In the genomic region with DNA sequence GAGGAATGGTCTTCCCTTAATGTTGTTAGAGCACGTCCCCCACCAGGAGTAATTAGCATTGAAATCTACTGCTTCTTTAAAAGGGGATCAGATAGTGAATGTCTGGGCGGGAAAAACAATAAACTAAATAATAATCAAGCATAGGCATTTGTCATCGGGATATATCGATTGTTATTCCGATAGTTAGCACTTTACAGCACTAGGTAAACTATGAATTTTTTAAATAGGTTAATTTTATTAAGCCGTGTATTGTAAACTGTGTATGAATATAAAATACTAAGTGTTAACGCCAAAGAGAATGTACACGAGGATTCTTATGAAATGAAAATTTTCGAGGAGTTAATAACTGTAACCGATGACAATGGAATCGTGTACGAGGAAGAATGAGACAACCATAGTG, we compare ENCODE assay signal across 2 fruit fly cellular contexts.
TF ChIP-seq lines count a peak whose summit lies in the region.

No protein-coding gene starts in this region.

- TF ChIP-seq CTCF in whole organism, embryonic (GFP tag; optimal IDR thresholded peaks at IDR 0.05; lab: Kevin White, UChicago): no peak

TF ChIP-seq in whole organism, adult, 20 proteins besides CTCF, POLR2A, EP300 and RAD21:
- TF ChIP-seq tj (GFP tag; optimal IDR thresholded peaks at IDR 0.05; lab: Kevin White, UChicago) (no peak), kay (GFP tag; lab: Kevin White, UChicago; ENCODE audit: borderline replicate concordance) (peak; percentile 2)

TF ChIP-seq in whole organism, embryonic, 481 proteins besides CTCF, POLR2A, EP300 and RAD21:
- TF ChIP-seq knrl (GFP tag; IDR thresholded peaks at IDR 0.05; lab: Robert Waterston, UW; ENCODE audit: partially characterized antibody) (peak; percentile 24; the same call in 1 of the 3 replicates), lmd (GFP tag; IDR thresholded peaks at IDR 0.05; lab: Robert Waterston, UW) (no peak), CG17328 (GFP tag; IDR thresholded peaks at IDR 0.05; lab: Robert Waterston, UW) (no peak), dati (GFP tag; IDR thresholded peaks at IDR 0.05; lab: Robert Waterston, UW) (no peak), CG13287 (GFP tag; IDR thresholded peaks at IDR 0.05; lab: Robert Waterston, UW; ENCODE audit: partially characterized antibody) (peak; percentile 35; the same call in 1 of the 2 replicates), Dp (GFP tag; optimal IDR thresholded peaks at IDR 0.05; lab: Kevin White, UChicago) (peak; percentile 20), Kr (GFP tag; optimal IDR thresholded peaks at IDR 0.05; lab: Kevin White, UChicago) (no peak), CG8290 (GFP tag; optimal IDR thresholded peaks at IDR 0.05; lab: Kevin White, UChicago) (peak; percentile 3), CG8290 (tag; optimal IDR thresholded peaks at IDR 0.05; lab: Kevin White, UChicago) (peak in 1 of 2 experiments; percentile 39), ems (GFP tag; optimal IDR thresholded peaks at IDR 0.05; lab: Kevin White, UChicago) (no peak), dimm (GFP tag; IDR thresholded peaks at IDR 0.05; lab: Robert Waterston, UW) (no peak), CG10959 (GFP tag; IDR thresholded peaks at IDR 0.05; lab: Robert Waterston, UW) (no peak), run (tag; optimal IDR thresholded peaks at IDR 0.05; lab: Kevin White, UChicago) (no peak), Sry-δ (GFP tag; optimal IDR thresholded peaks at IDR 0.05; lab: Kevin White, UChicago) (peak; percentile 23), BEAF-32 (GFP tag; optimal IDR thresholded peaks at IDR 0.05; lab: Kevin White, UChicago) (peak; percentile 55), CG18262 (tag; optimal IDR thresholded peaks at IDR 0.05; lab: Kevin White, UChicago) (no peak), CG30020 (tag; optimal IDR thresholded peaks at IDR 0.05; lab: Kevin White, UChicago) (peak; percentile 80), Dip3 (GFP tag; optimal IDR thresholded peaks at IDR 0.05; lab: Kevin White, UChicago) (no peak), ato (GFP tag; IDR thresholded peaks at IDR 0.05; lab: Robert Waterston, UW; ENCODE audit: partially characterized antibody) (no peak), da (GFP tag; optimal IDR thresholded peaks at IDR 0.05; lab: Kevin White, UChicago) (no peak), Doc3 (GFP tag; IDR thresholded peaks at IDR 0.05; lab: Robert Waterston, UW; ENCODE audit: partially characterized antibody) (0 out of 3 replicates have a peak, but pooled peaks have one; percentile 33), Scr (GFP tag; IDR thresholded peaks at IDR 0.05; lab: Robert Waterston, UW; ENCODE audit: partially characterized antibody) (peak; percentile 62), Opbp (GFP tag; IDR thresholded peaks at IDR 0.05; lab: Robert Waterston, UW; ENCODE audit: partially characterized antibody) (0 out of 3 replicates have a peak, but pooled peaks have one; percentile 32), CG12391 (tag; optimal IDR thresholded peaks at IDR 0.05; lab: Kevin White, UChicago) (no peak), CG9797 (GFP tag; optimal IDR thresholded peaks at IDR 0.05; lab: Kevin White, UChicago) (no peak), tap (tag; optimal IDR thresholded peaks at IDR 0.05; lab: Kevin White, UChicago) (no peak), CG16813 (GFP tag; IDR thresholded peaks at IDR 0.05; lab: Robert Waterston, UW; ENCODE audit: partially characterized antibody) (peak; percentile 58), nmo (GFP tag; optimal IDR thresholded peaks at IDR 0.05; lab: Kevin White, UChicago) (peak; percentile 17), CG10267 (tag; optimal IDR thresholded peaks at IDR 0.05; lab: Kevin White, UChicago) (peak; percentile 52), CG33213 (GFP tag; optimal IDR thresholded peaks at IDR 0.05; lab: Kevin White, UChicago) (peak; percentile 0), gro (GFP tag; optimal IDR thresholded peaks at IDR 0.05; lab: Kevin White, UChicago) (no peak), Dll (GFP tag; IDR thresholded peaks at IDR 0.05; lab: Robert Waterston, UW; ENCODE audit: partially characterized antibody) (peak; percentile 59; the same call in 1 of the 4 replicates), bbx (GFP tag; IDR thresholded peaks at IDR 0.05; lab: Robert Waterston, UW; ENCODE audit: partially characterized antibody) (no peak), vnd (GFP tag; IDR thresholded peaks at IDR 0.05; lab: Robert Waterston, UW; ENCODE audit: partially characterized antibody) (0 out of 3 replicates have a peak, but pooled peaks have one; percentile 41), CG12299 (tag; optimal IDR thresholded peaks at IDR 0.05; lab: Kevin White, UChicago) (no peak), Camta (GFP tag; optimal IDR thresholded peaks at IDR 0.05; lab: Kevin White, UChicago) (no peak), otp (GFP tag; IDR thresholded peaks at IDR 0.05; lab: Robert Waterston, UW) (no peak), Aef1 (GFP tag; IDR thresholded peaks at IDR 0.05; lab: Robert Waterston, UW) (no peak), CG2116 (GFP tag; optimal IDR thresholded peaks at IDR 0.05; lab: Kevin White, UChicago) (peak; percentile 15), Blimp-1 (GFP tag; optimal IDR thresholded peaks at IDR 0.05; lab: Kevin White, UChicago) (no peak), CG6791 (GFP tag; IDR thresholded peaks at IDR 0.05; lab: Robert Waterston, UW; ENCODE audit: partially characterized antibody) (peak; percentile 31; the same call in 1 of the 3 replicates), amos (GFP tag; IDR thresholded peaks at IDR 0.05; lab: Robert Waterston, UW; ENCODE audit: partially characterized antibody) (peak; percentile 36; the same call in 1 of the 2 replicates), Dref (GFP tag; IDR thresholded peaks at IDR 0.05; lab: Robert Waterston, UW) (peak; percentile 44), stwl (tag; optimal IDR thresholded peaks at IDR 0.05; lab: Kevin White, UChicago) (peak; percentile 45), Lhr (GFP tag; optimal IDR thresholded peaks at IDR 0.05; lab: Kevin White, UChicago) (peak; percentile 59), exex (tag; optimal IDR thresholded peaks at IDR 0.05; lab: Kevin White, UChicago) (no peak)
